Fruit fly (Drosophila melanogaster): Measurements from ENCODE around the gene Gbeta5.
A peak's percentile ranks its signal among the peaks of the same experiment; 100 is the strongest.

The Gbeta5 gene

DNA sequence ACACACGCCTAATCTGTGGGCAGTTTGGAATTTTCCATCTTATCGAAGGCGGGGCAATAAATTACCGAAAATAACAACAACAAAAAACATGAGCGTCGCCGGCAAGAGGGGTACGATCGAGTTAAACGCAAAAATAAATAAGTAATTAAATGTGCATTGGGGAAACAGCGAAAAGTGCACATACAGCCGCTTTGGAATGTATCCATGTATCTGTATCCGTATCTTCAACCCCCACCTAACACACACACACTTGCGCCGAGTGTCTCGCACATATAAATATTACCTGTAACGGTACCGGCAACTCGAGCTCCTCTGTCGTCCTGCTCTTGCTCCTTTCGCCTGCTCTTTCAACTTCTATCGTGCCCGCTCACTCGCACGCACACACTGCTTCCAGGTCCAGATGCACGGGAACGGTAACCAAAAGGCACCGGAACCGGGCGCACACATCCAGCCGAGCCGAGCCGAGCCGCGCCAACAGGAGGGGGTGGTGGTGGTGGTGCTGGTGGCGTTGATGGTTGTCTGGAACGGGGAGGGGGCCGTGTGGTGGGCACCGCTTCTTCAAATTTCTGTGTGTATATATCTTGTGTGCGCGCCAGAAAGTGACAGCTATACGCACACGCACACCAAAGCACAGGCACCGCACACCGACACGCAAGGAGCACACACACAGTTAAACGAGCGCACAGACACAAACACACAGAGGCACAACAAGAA is 10.6 kb downstream of the Gbeta5 start (continued):
- no peak; the same call in 1 of the 2 replicates for TF ChIP-seq CG4730 (GFP tag; IDR thresholded peaks at IDR 0.05)
- TF ChIP-seq zfh2 (GFP tag; optimal IDR thresholded peaks at IDR 0.05) = peak; percentile 24
- TF ChIP-seq CG10267 (tag; optimal IDR thresholded peaks at IDR 0.05) = no peak
- no peak for TF ChIP-seq fd64A (GFP tag; optimal IDR thresholded peaks at IDR 0.05)
- TF ChIP-seq Fer3 (tag; optimal IDR thresholded peaks at IDR 0.05) = no peak
- peak; percentile 10 for TF ChIP-seq CG12219 (GFP tag; optimal IDR thresholded peaks at IDR 0.05)
- no peak for TF ChIP-seq CG4404 (GFP tag; IDR thresholded peaks at IDR 0.05)
- TF ChIP-seq CG43689 (GFP tag; IDR thresholded peaks at IDR 0.05) = no peak
- no peak for TF ChIP-seq CG11398 (GFP tag; optimal IDR thresholded peaks at IDR 0.05)
- no peak for TF ChIP-seq Fer2 (tag; optimal IDR thresholded peaks at IDR 0.05)
- TF ChIP-seq CG7987 (GFP tag; optimal IDR thresholded peaks at IDR 0.05) = no peak
- no peak for TF ChIP-seq CG12942 (GFP tag; optimal IDR thresholded peaks at IDR 0.05)
- TF ChIP-seq lilli (GFP tag; optimal IDR thresholded peaks at IDR 0.05) = peak; percentile 67
- TF ChIP-seq Bgb (GFP tag; IDR thresholded peaks at IDR 0.05; ENCODE audit: partially characterized antibody) = peak; percentile 35; the same call in 1 of the 2 replicates
- TF ChIP-seq cad (GFP tag; optimal IDR thresholded peaks at IDR 0.05) = no peak
- no peak for TF ChIP-seq dimm (GFP tag; IDR thresholded peaks at IDR 0.05)
- no peak for TF ChIP-seq CG1647 (GFP tag; optimal IDR thresholded peaks at IDR 0.05)
- no peak for TF ChIP-seq CG15073 (GFP tag; optimal IDR thresholded peaks at IDR 0.05)
- TF ChIP-seq sens (GFP tag) = peak; percentile 92
- no peak for TF ChIP-seq CG30020 (tag; optimal IDR thresholded peaks at IDR 0.05)
- TF ChIP-seq Dll (GFP tag; IDR thresholded peaks at IDR 0.05; ENCODE audit: partially characterized antibody) = no peak
- peak; percentile 9 for TF ChIP-seq CG30403 (GFP tag; optimal IDR thresholded peaks at IDR 0.05)
- peak; percentile 39 for TF ChIP-seq cwo (GFP tag; optimal IDR thresholded peaks at IDR 0.05)
- no peak for TF ChIP-seq CG1602 (GFP tag; optimal IDR thresholded peaks at IDR 0.05)
- TF ChIP-seq Hr51 (GFP tag; optimal IDR thresholded peaks at IDR 0.05) = peak; percentile 23 to 37
- TF ChIP-seq Six4 (GFP tag; optimal IDR thresholded peaks at IDR 0.05) = no peak
- TF ChIP-seq CG11560 (tag; IDR thresholded peaks at IDR 0.05) = no peak
- TF ChIP-seq CG8359 (GFP tag; optimal IDR thresholded peaks at IDR 0.05; ENCODE audit: borderline replicate concordance) = no peak
- TF ChIP-seq CG18262 (tag; optimal IDR thresholded peaks at IDR 0.05) = no peak
- TF ChIP-seq Doc2 (GFP tag; IDR thresholded peaks at IDR 0.05) = no peak
- TF ChIP-seq CG17186 (GFP tag; optimal IDR thresholded peaks at IDR 0.05) = no peak
- peak; percentile 17; the same call in 1 of the 2 replicates for TF ChIP-seq Scr (GFP tag; IDR thresholded peaks at IDR 0.05; ENCODE audit: partially characterized antibody)
- no peak for TF ChIP-seq aop (GFP tag; IDR thresholded peaks at IDR 0.05)
- TF ChIP-seq CG3163 (GFP tag; optimal IDR thresholded peaks at IDR 0.05) = no peak
- no peak for TF ChIP-seq tgo (GFP tag; IDR thresholded peaks at IDR 0.05)
- TF ChIP-seq grau (tag; optimal IDR thresholded peaks at IDR 0.05) = no peak
- no peak for TF ChIP-seq CG8290 (GFP tag; optimal IDR thresholded peaks at IDR 0.05)
- peak in 1 of 2 experiments; percentile 33 for TF ChIP-seq CG8290 (tag; optimal IDR thresholded peaks at IDR 0.05)
- peak; percentile 30 for TF ChIP-seq CG12299 (tag; optimal IDR thresholded peaks at IDR 0.05)
- no peak for TF ChIP-seq CG3995 (GFP tag; optimal IDR thresholded peaks at IDR 0.05)
- TF ChIP-seq CG12391 (tag; optimal IDR thresholded peaks at IDR 0.05) = no peak
- TF ChIP-seq pita (GFP tag; optimal IDR thresholded peaks at IDR 0.05) = no peak
- TF ChIP-seq CG17612 (GFP tag; IDR thresholded peaks at IDR 0.05) = peak; percentile 27; the same call in 1 of the 2 replicates
- TF ChIP-seq CG11085 (GFP tag; IDR thresholded peaks at IDR 0.05) = no peak
- TF ChIP-seq CG3726 (GFP tag; IDR thresholded peaks at IDR 0.05) = no peak
- no peak for TF ChIP-seq CG10959 (GFP tag; IDR thresholded peaks at IDR 0.05)
- no peak for TF ChIP-seq D19A (tag; optimal IDR thresholded peaks at IDR 0.05)
- no peak for TF ChIP-seq gcm (GFP tag; optimal IDR thresholded peaks at IDR 0.05)
- TF ChIP-seq Poxn (GFP tag; IDR thresholded peaks at IDR 0.05) = no peak
- TF ChIP-seq CG11695 (GFP tag; IDR thresholded peaks at IDR 0.05) = peak; percentile 40; the same call in 1 of the 3 replicates

Measured in whole organism, embryonic.